Fruit fly (Drosophila melanogaster) whole organism: ENCODE results near the gene dlg1.

Experiments
- CG8478 ChIP-seq: fragments of >200 bp; optimal IDR thresholded peaks from 2 replicates; lab custom pipeline; 2018; ENCODE audit warnings: inconsistent platforms
- Dll ChIP-seq: fragments of >200 bp; optimal IDR thresholded peaks from 2 replicates; lab custom pipeline; 2017
- EcR ChIP-seq, 2 experiments: fragments of >200 bp; optimal IDR thresholded peaks; 2 replicates each; lab custom pipeline; 2017; ENCODE audit warnings: missing biosample characterization in 2 of 2, missing genetic modification characterization in 2 of 2, missing genetic modification reagents in 2 of 2
- pan ChIP-seq: fragments of >200 bp; optimal IDR thresholded peaks from 2 replicates; lab custom pipeline; 2017
- psq ChIP-seq: fragments of >200 bp; optimal IDR thresholded peaks from 2 replicates; lab custom pipeline; 2017
- usp ChIP-seq: fragments of >200 bp; optimal IDR thresholded peaks from 2 replicates; lab custom pipeline; 2017; ENCODE audit warnings: missing biosample characterization, missing genetic modification characterization, mixed read lengths

dlg1 gene

dm6 chrX:11422532-11422931 lies 53.1 kb downstream of the dlg1 start, which contains the start of gene Gs2:
Gene Gs2 (plus strand): TSS chrX:11422832.
- TF ChIP-seq psq (lab: Kevin White, UChicago) (no peak), usp (no peak), pan (lab: Kevin White, UChicago) (no peak), EcR (GFP tag; optimal IDR thresholded peaks at IDR 0.05; lab: Kevin White, UChicago) (no peak), CG8478 (lab: Kevin White, UChicago) (no peak), Dll (lab: Kevin White, UChicago) (no peak)

dm6 chrX:11423277-11423717 lies 53.8 kb downstream of the dlg1 start:
- TF ChIP-seq CG8478 (lab: Kevin White, UChicago): no peak
- TF ChIP-seq EcR (GFP tag; optimal IDR thresholded peaks at IDR 0.05; lab: Kevin White, UChicago): no peak
- TF ChIP-seq pan (lab: Kevin White, UChicago): no peak
- TF ChIP-seq Dll (lab: Kevin White, UChicago): no peak
- no peak for TF ChIP-seq usp
- TF ChIP-seq psq (lab: Kevin White, UChicago): no peak

- TF ChIP-seq usp (no peak), pan (lab: Kevin White, UChicago) (no peak), CG8478 (lab: Kevin White, UChicago) (no peak), EcR (GFP tag; optimal IDR thresholded peaks at IDR 0.05; lab: Kevin White, UChicago) (no peak), Dll (lab: Kevin White, UChicago) (no peak), psq (lab: Kevin White, UChicago) (no peak)
These were observed 55.0 kb downstream of the dlg1 start for dm6 chrX:11424512-11424911.

dm6 chrX:11425401-11425800 lies 55.9 kb downstream of the dlg1 start:
- TF ChIP-seq psq (lab: Kevin White, UChicago) (no peak), usp (no peak), Dll (lab: Kevin White, UChicago) (no peak)

- TF ChIP-seq EcR (GFP tag; optimal IDR thresholded peaks at IDR 0.05; lab: Kevin White, UChicago): no peak
- no peak for TF ChIP-seq psq (lab: Kevin White, UChicago)
- TF ChIP-seq Dll (lab: Kevin White, UChicago): no peak
- no peak for TF ChIP-seq pan (lab: Kevin White, UChicago)
- TF ChIP-seq CG8478 (lab: Kevin White, UChicago): no peak
- no peak for TF ChIP-seq usp
These were observed 56.6 kb downstream of the dlg1 start for dm6 chrX:11425956-11426598.

dm6 chrX:11427282-11427689 lies 57.8 kb downstream of the dlg1 start:
- TF ChIP-seq psq (lab: Kevin White, UChicago): no peak
- no peak for TF ChIP-seq CG8478 (lab: Kevin White, UChicago)
- no peak for TF ChIP-seq Dll (lab: Kevin White, UChicago)
- no peak for TF ChIP-seq pan (lab: Kevin White, UChicago)
- TF ChIP-seq EcR (GFP tag; optimal IDR thresholded peaks at IDR 0.05; lab: Kevin White, UChicago): no peak
- TF ChIP-seq usp: no peak

dm6 chrX:11430940-11431339 lies 61.5 kb downstream of the dlg1 start:
- TF ChIP-seq CG8478 (lab: Kevin White, UChicago) (no peak), pan (lab: Kevin White, UChicago) (no peak), Dll (lab: Kevin White, UChicago) (no peak), psq (lab: Kevin White, UChicago) (no peak), usp (no peak), EcR (GFP tag; optimal IDR thresholded peaks at IDR 0.05; lab: Kevin White, UChicago) (no peak)

dm6 chrX:11433930-11434329 lies 64.5 kb downstream of the dlg1 start:
- peak in 1 of 2 experiments; percentile 29 for TF ChIP-seq EcR (GFP tag; optimal IDR thresholded peaks at IDR 0.05; lab: Kevin White, UChicago)
- no peak for TF ChIP-seq CG8478 (lab: Kevin White, UChicago)
- TF ChIP-seq pan (lab: Kevin White, UChicago): no peak
- TF ChIP-seq usp: no peak
- no peak for TF ChIP-seq Dll (lab: Kevin White, UChicago)
- no peak for TF ChIP-seq psq (lab: Kevin White, UChicago)

dm6 chrX:11439270-11439669 lies 69.8 kb downstream of the dlg1 start:
- TF ChIP-seq usp (no peak), CG8478 (lab: Kevin White, UChicago) (no peak)

- TF ChIP-seq CG8478 (lab: Kevin White, UChicago) (no peak), EcR (GFP tag; optimal IDR thresholded peaks at IDR 0.05; lab: Kevin White, UChicago) (no peak), Dll (lab: Kevin White, UChicago) (no peak), pan (lab: Kevin White, UChicago) (no peak), psq (lab: Kevin White, UChicago) (no peak), usp (no peak)
These were observed 71.5 kb downstream of the dlg1 start for dm6 chrX:11440944-11441343.

- no peak for TF ChIP-seq pan (lab: Kevin White, UChicago)
These were observed 72.6 kb downstream of the dlg1 start, which contains the start of gene Sk1 for dm6 chrX:11441829-11442634. Gene Sk1 (plus strand): TSS chrX:11442539.

dm6 chrX:11446792-11447405 lies 77.4 kb downstream of the dlg1 start:
- TF ChIP-seq EcR (GFP tag; optimal IDR thresholded peaks at IDR 0.05; lab: Kevin White, UChicago) (no peak), psq (lab: Kevin White, UChicago) (no peak)
